Fruit fly (Drosophila melanogaster): ENCODE measurements around the gene croc.

croc gene

DNA sequence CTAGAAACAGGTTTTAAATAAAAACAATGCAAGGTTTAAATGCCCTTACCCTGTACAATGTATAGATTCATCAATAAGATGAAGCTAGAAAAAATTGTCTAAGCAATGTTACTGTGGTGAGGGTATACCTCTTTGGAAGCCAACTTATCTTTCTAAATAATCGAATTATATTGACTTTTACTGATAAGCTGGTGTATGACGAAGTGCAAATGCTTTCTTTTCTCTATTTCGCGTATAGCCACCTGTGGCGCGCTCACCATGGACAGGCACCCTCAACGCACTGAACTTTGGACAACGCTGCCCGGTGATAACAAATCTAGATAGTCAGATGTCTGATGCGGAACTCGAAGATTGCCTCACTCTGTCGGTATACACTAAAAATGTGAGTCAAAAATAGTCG lies 25.6 kb upstream of the croc start (continued):
- TF ChIP-seq sr (GFP tag; IDR thresholded peaks at IDR 0.05) (no peak), bbx (GFP tag; IDR thresholded peaks at IDR 0.05; ENCODE audit: partially characterized antibody) (no peak), Ets65A (GFP tag) (peak; percentile 11), toy (GFP tag; IDR thresholded peaks at IDR 0.05) (0 out of 2 replicates have a peak, but pooled peaks have one; percentile 11), CG11695 (GFP tag; IDR thresholded peaks at IDR 0.05) (peak; percentile 46; the same call in 1 of the 3 replicates), Pdp1 (GFP tag; optimal IDR thresholded peaks at IDR 0.05) (peak in 1 of 2 experiments; percentile 18), so (GFP tag; IDR thresholded peaks at IDR 0.05) (0 out of 3 replicates have a peak, but pooled peaks have one; percentile 8), CG32532 (GFP tag; IDR thresholded peaks at IDR 0.05) (peak; percentile 50; the same call in 1 of the 2 replicates), CG15514 (GFP tag; optimal IDR thresholded peaks at IDR 0.05) (peak; percentile 18), CG8290 (GFP tag; optimal IDR thresholded peaks at IDR 0.05) (no peak), CG8290 (tag; optimal IDR thresholded peaks at IDR 0.05) (peak in 1 of 2 experiments; percentile 11), HLH3B (GFP tag; IDR thresholded peaks at IDR 0.05) (peak; percentile 47; the same call in 1 of the 2 replicates), aop (GFP tag; IDR thresholded peaks at IDR 0.05) (no peak), ci (GFP tag; IDR thresholded peaks at IDR 0.05) (0 out of 3 replicates have a peak, but pooled peaks have one; percentile 40), cwo (GFP tag; optimal IDR thresholded peaks at IDR 0.05) (peak; percentile 29), row (GFP tag; IDR thresholded peaks at IDR 0.05) (peak; percentile 64; the same call in 2 of the 3 replicates), BtbVII (GFP tag; optimal IDR thresholded peaks at IDR 0.05) (peak; percentile 5), CG6689 (GFP tag; IDR thresholded peaks at IDR 0.05) (0 out of 2 replicates have a peak, but pooled peaks have one; percentile 25), CG2120 (GFP tag; optimal IDR thresholded peaks at IDR 0.05) (peak; percentile 5), CG10565 (GFP tag; optimal IDR thresholded peaks at IDR 0.05) (no peak), tgo (GFP tag; IDR thresholded peaks at IDR 0.05) (peak; percentile 35; the same call in 1 of the 3 replicates), sob (GFP tag; IDR thresholded peaks at IDR 0.05) (peak; percentile 9; the same call in 1 of the 2 replicates), wdn (GFP tag; IDR thresholded peaks at IDR 0.05) (0 out of 2 replicates have a peak, but pooled peaks have one; percentile 42), CG31224 (GFP tag; IDR thresholded peaks at IDR 0.05) (no peak), bcd (GFP tag; optimal IDR thresholded peaks at IDR 0.05) (peak; percentile 15), lab (GFP tag; optimal IDR thresholded peaks at IDR 0.05) (peak; percentile 53), CG30403 (GFP tag; optimal IDR thresholded peaks at IDR 0.05) (peak; percentile 12), pan (optimal IDR thresholded peaks at IDR 0.05) (no peak), pan (GFP tag; optimal IDR thresholded peaks at IDR 0.05 in 1 of 2, IDR thresholded peaks at IDR 0.05 in 1 of 2) (peak in 1 of 2 experiments; percentile 47), CG7556 (GFP tag; optimal IDR thresholded peaks at IDR 0.05) (no peak), lilli (GFP tag; optimal IDR thresholded peaks at IDR 0.05) (peak; percentile 25), zfh2 (GFP tag; optimal IDR thresholded peaks at IDR 0.05) (peak; percentile 14), vvl (GFP tag; IDR thresholded peaks at IDR 0.05) (peak; percentile 62), Eip74EF (GFP tag; optimal IDR thresholded peaks at IDR 0.05) (peak in 1 of 2 experiments; percentile 12), Xrp1 (GFP tag; IDR thresholded peaks at IDR 0.05) (peak; percentile 18; the same call in 1 of the 2 replicates), Hr39 (optimal IDR thresholded peaks at IDR 0.05) (no peak), Med (GFP tag) (peak; percentile 23), grn (GFP tag; optimal IDR thresholded peaks at IDR 0.05) (peak; percentile 75), HmgZ (tag; optimal IDR thresholded peaks at IDR 0.05) (peak; percentile 13), H2.0 (GFP tag; IDR thresholded peaks at IDR 0.05) (no peak), CG12769 (tag; optimal IDR thresholded peaks at IDR 0.05) (peak; percentile 15), ranshi (GFP tag; IDR thresholded peaks at IDR 0.05) (0 out of 2 replicates have a peak, but pooled peaks have one; percentile 10), dysf (GFP tag; IDR thresholded peaks at IDR 0.05) (peak; percentile 53; the same call in 2 of the 3 replicates), zfh1 (GFP tag; IDR thresholded peaks at IDR 0.05) (peak; percentile 56; the same call in 2 of the 3 replicates), CG12071 (GFP tag; optimal IDR thresholded peaks at IDR 0.05) (peak; percentile 3), exex (tag; optimal IDR thresholded peaks at IDR 0.05) (peak; percentile 51), HLHmδ (GFP tag; optimal IDR thresholded peaks at IDR 0.05) (no peak), Ptx1 (GFP tag; IDR thresholded peaks at IDR 0.05) (0 out of 2 replicates have a peak, but pooled peaks have one; percentile 26), hkb (optimal IDR thresholded peaks at IDR 0.05) (no peak), hkb (GFP tag; IDR thresholded peaks at IDR 0.05) (0 out of 2 replicates have a peak, but pooled peaks have one; percentile 50), grau (tag; optimal IDR thresholded peaks at IDR 0.05) (peak; percentile 25)
